Worm (Caenorhabditis elegans) whole organism, mixed stage, embryonic: ENCODE data around the gene sel-9.

Experiments
- blmp-1 ChIP-seq: fragments of 150-350 bp; optimal IDR thresholded peaks from 2 replicates; lab custom pipeline; 2014; ENCODE audit warnings: missing biosample characterization, missing genetic modification characterization
- ces-1 ChIP-seq: fragments of 150-350 bp; optimal IDR thresholded peaks from 2 replicates; lab custom pipeline; 2014; ENCODE audit warnings: missing biosample characterization, missing genetic modification reagents, missing genetic modification characterization
- cnd-1 ChIP-seq: fragments of 200-800 bp; sonication (Bioruptor generic); optimal IDR thresholded peaks from 2 replicates; lab custom pipeline; 2018; ENCODE audit warnings: mild to moderate bottlenecking, missing genetic modification characterization, missing compliant biosample characterization
- drap-1 ChIP-seq: fragments of 200-800 bp; sonication (Bioruptor generic); optimal IDR thresholded peaks from 3 replicates; lab custom pipeline; 2018; ENCODE audit warnings: mild to moderate bottlenecking, missing genetic modification characterization, missing compliant biosample characterization
- elt-1 ChIP-seq: sonication (generic microtip); optimal IDR thresholded peaks from 2 replicates; lab custom pipeline; 2017; ENCODE audit warnings: missing genetic modification characterization, mild to moderate bottlenecking, missing compliant biosample characterization, antibody characterized with exemption, moderate library complexity, borderline replicate concordance; ENCODE audit not compliant: insufficient read depth
- nhr-12 ChIP-seq: fragments of 150-350 bp; optimal IDR thresholded peaks from 2 replicates; lab custom pipeline; 2014; ENCODE audit warnings: missing biosample characterization, missing genetic modification characterization
- nhr-237 ChIP-seq: fragments of 150-350 bp; optimal IDR thresholded peaks from 2 replicates; lab custom pipeline; 2014; ENCODE audit warnings: missing biosample characterization, missing genetic modification characterization
- nhr-76 ChIP-seq: sonication (generic microtip); optimal IDR thresholded peaks from 2 replicates; lab custom pipeline; 2017; ENCODE audit warnings: missing biosample characterization, missing genetic modification characterization
- pha-4 ChIP-seq: fragments of 150-350 bp; optimal IDR thresholded peaks from 2 replicates; lab custom pipeline; 2018; ENCODE audit warnings: missing biosample characterization, missing genetic modification reagents, missing genetic modification characterization
- snpc-4 ChIP-seq: fragments of 150-350 bp; optimal IDR thresholded peaks from 2 replicates; lab custom pipeline; 2014; ENCODE audit warnings: missing biosample characterization, missing genetic modification characterization
- tbx-8 ChIP-seq: fragments of 200-800 bp; sonication (Bioruptor generic); optimal IDR thresholded peaks from 2 replicates; lab custom pipeline; 2018; ENCODE audit warnings: mild to moderate bottlenecking, missing genetic modification characterization, moderate library complexity, missing compliant biosample characterization
- unc-39 ChIP-seq: fragments of 150-350 bp; optimal IDR thresholded peaks from 2 replicates; lab custom pipeline; 2014; ENCODE audit warnings: missing biosample characterization, missing genetic modification characterization
- unc-62 ChIP-seq: fragments of 150-350 bp; optimal IDR thresholded peaks from 2 replicates; lab custom pipeline; 2014; ENCODE audit warnings: missing biosample characterization, missing genetic modification reagents, missing genetic modification characterization
- ztf-11 ChIP-seq: fragments of 150-350 bp; optimal IDR thresholded peaks from 2 replicates; lab custom pipeline; 2014; ENCODE audit warnings: missing biosample characterization, missing genetic modification characterization

- TF ChIP-seq cnd-1 (tag; lab: Kevin White, UChicago) (no peak), unc-62 (no peak), pha-4 (tag; lab: Kevin White, UChicago) (no peak), ztf-11 (no peak), unc-39 (tag; lab: Kevin White, UChicago) (no peak), nhr-76 (no peak), tbx-8 (GFP tag; lab: Kevin White, UChicago) (no peak), nhr-237 (tag; lab: Kevin White, UChicago) (no peak), ces-1 (GFP tag; lab: Kevin White, UChicago) (no peak), snpc-4 (tag; lab: Kevin White, UChicago) (no peak), blmp-1 (tag; lab: Kevin White, UChicago) (no peak), nhr-12 (tag; lab: Kevin White, UChicago) (no peak), drap-1 (no peak), elt-1 (tag; lab: Kevin White, UChicago) (no peak)
Measured at ce11 chrV:8297504-8297903, 4.9 kb downstream of the sel-9 start, which contains the start of gene W02D7.4.
